Worm (Caenorhabditis elegans) whole organism, L2 larva: ENCODE measurements around the gene sre-34.
"Not testable (repeated sequence)": the region's sequence is repeated elsewhere in the genome, so short reads cannot be mapped to it uniquely, and the experiment has no call there.

ENCODE experiments used
- C34F6.9 ChIP-seq: fragments of 150-350 bp; optimal IDR thresholded peaks from 2 replicates; lab custom pipeline; 2014; ENCODE audit warnings: missing biosample characterization, missing genetic modification characterization
- F13H6.1 ChIP-seq: sonication (generic microtip); optimal IDR thresholded peaks from 2 replicates; lab custom pipeline; 2016; ENCODE audit warnings: missing genetic modification characterization, missing compliant biosample characterization
- ama-1 ChIP-seq: fragments of 150-350 bp; optimal IDR thresholded peaks from 2 replicates; lab custom pipeline; 2018; ENCODE audit warnings: inconsistent platforms
- ceh-16 ChIP-seq: fragments of 150-350 bp; optimal IDR thresholded peaks from 2 replicates; lab custom pipeline; 2014; ENCODE audit warnings: missing biosample characterization, missing genetic modification characterization
- crh-2 ChIP-seq: sonication (generic microtip); optimal IDR thresholded peaks from 2 replicates; lab custom pipeline; 2017; ENCODE audit warnings: missing biosample characterization, missing genetic modification characterization
- dmd-4 ChIP-seq: sonication (generic microtip); optimal IDR thresholded peaks from 2 replicates; lab custom pipeline; 2017; ENCODE audit warnings: missing biosample characterization, missing genetic modification characterization
- egl-27 ChIP-seq: sonication (generic microtip); optimal IDR thresholded peaks from 3 replicates; lab custom pipeline; 2017; ENCODE audit warnings: missing biosample characterization, missing genetic modification reagents, missing genetic modification characterization
- elt-1 ChIP-seq: fragments of 150-350 bp; optimal IDR thresholded peaks from 2 replicates; lab custom pipeline; 2014; ENCODE audit warnings: missing biosample characterization, missing genetic modification characterization
- elt-3 ChIP-seq: sonication (generic microtip); optimal IDR thresholded peaks from 2 replicates; lab custom pipeline; 2017; ENCODE audit warnings: missing biosample characterization, missing genetic modification characterization
- fos-1 ChIP-seq: fragments of 150-350 bp; optimal IDR thresholded peaks from 2 replicates; lab custom pipeline; 2014; ENCODE audit warnings: missing biosample characterization, missing genetic modification characterization
- gmeb-1 ChIP-seq: fragments of 150-350 bp; optimal IDR thresholded peaks from 2 replicates; lab custom pipeline; 2014; ENCODE audit warnings: missing biosample characterization, missing genetic modification characterization
- lin-11 ChIP-seq: fragments of 150-350 bp; sonication (generic microtip); optimal IDR thresholded peaks from 2 replicates; lab custom pipeline; 2014; ENCODE audit warnings: missing biosample characterization, missing genetic modification characterization, inconsistent platforms, mixed read lengths
- lin-13 ChIP-seq: fragments of 150-350 bp; optimal IDR thresholded peaks from 2 replicates; lab custom pipeline; 2014; ENCODE audit warnings: missing biosample characterization, missing genetic modification reagents, missing genetic modification characterization
- lsy-2 ChIP-seq, 2 experiments: fragments of 150-350 bp in 1 of 2; sonication (generic microtip) in 1 of 2; optimal IDR thresholded peaks; 2 replicates each; lab custom pipeline; 2014 to 2017; ENCODE audit warnings: missing biosample characterization in 2 of 2, missing genetic modification characterization in 2 of 2
- mab-5 ChIP-seq: fragments of 150-350 bp; optimal IDR thresholded peaks from 2 replicates; lab custom pipeline; 2014; ENCODE audit warnings: missing biosample characterization, missing genetic modification characterization
- mbf-1 ChIP-seq: sonication (generic microtip); optimal IDR thresholded peaks from 2 replicates; lab custom pipeline; 2017; ENCODE audit warnings: missing biosample characterization, missing genetic modification characterization
- nhr-10 ChIP-seq: sonication (generic microtip); optimal IDR thresholded peaks from 2 replicates; lab custom pipeline; 2017; ENCODE audit warnings: missing biosample characterization, missing genetic modification characterization
- nhr-12 ChIP-seq: fragments of 150-350 bp; optimal IDR thresholded peaks from 2 replicates; lab custom pipeline; 2014; ENCODE audit warnings: missing biosample characterization, missing genetic modification characterization
- nhr-129 ChIP-seq: fragments of 150-350 bp; optimal IDR thresholded peaks from 2 replicates; lab custom pipeline; 2014; ENCODE audit warnings: missing biosample characterization, missing genetic modification characterization
- nhr-23 ChIP-seq: fragments of 150-350 bp; optimal IDR thresholded peaks from 2 replicates; lab custom pipeline; 2014; ENCODE audit warnings: missing biosample characterization, missing genetic modification reagents, missing genetic modification characterization
- nhr-25 ChIP-seq: fragments of 150-350 bp; sonication (generic microtip); optimal IDR thresholded peaks from 3 replicates; lab custom pipeline; 2014; ENCODE audit warnings: missing biosample characterization, missing genetic modification characterization
- nhr-6 ChIP-seq: fragments of 150-350 bp; optimal IDR thresholded peaks from 2 replicates; lab custom pipeline; 2014; ENCODE audit warnings: missing biosample characterization, missing genetic modification characterization
- nhr-77 ChIP-seq: fragments of 150-350 bp; optimal IDR thresholded peaks from 2 replicates; lab custom pipeline; 2014; ENCODE audit warnings: missing biosample characterization, missing genetic modification characterization
- peb-1 ChIP-seq: fragments of 150-350 bp; optimal IDR thresholded peaks from 2 replicates; lab custom pipeline; 2014; ENCODE audit warnings: missing biosample characterization, missing genetic modification characterization
- sem-4 ChIP-seq: fragments of 150-350 bp; optimal IDR thresholded peaks from 2 replicates; lab custom pipeline; 2014; ENCODE audit warnings: missing biosample characterization, missing genetic modification reagents, missing genetic modification characterization
- skn-1 ChIP-seq: sonication (generic microtip); optimal IDR thresholded peaks from 2 replicates; lab custom pipeline; 2017; ENCODE audit warnings: missing biosample characterization, missing genetic modification characterization
- sma-3 ChIP-seq: sonication (generic microtip); optimal IDR thresholded peaks from 2 replicates; lab custom pipeline; 2016; ENCODE audit warnings: missing genetic modification reagents, missing genetic modification characterization, missing compliant biosample characterization
- sma-9 ChIP-seq, 2 experiments: fragments of 150-350 bp in 1 of 2; sonication (generic microtip) in 1 of 2; optimal IDR thresholded peaks; 2 replicates each; lab custom pipeline; 2014 to 2016; ENCODE audit warnings: missing genetic modification characterization in 2 of 2, mild to moderate bottlenecking in 1 of 2, missing biosample characterization in 1 of 2, missing compliant biosample characterization in 1 of 2, missing genetic modification reagents in 1 of 2, moderate library complexity in 1 of 2
- snpc-4 ChIP-seq: fragments of 150-350 bp; optimal IDR thresholded peaks from 2 replicates; lab custom pipeline; 2014; ENCODE audit warnings: missing biosample characterization, missing genetic modification characterization
- unc-39 ChIP-seq: fragments of 150-350 bp; optimal IDR thresholded peaks from 2 replicates; lab custom pipeline; 2014; ENCODE audit warnings: missing biosample characterization, missing genetic modification characterization
- unc-62 ChIP-seq: fragments of 150-350 bp; optimal IDR thresholded peaks from 2 replicates; lab custom pipeline; 2014; ENCODE audit warnings: missing biosample characterization, missing genetic modification reagents, missing genetic modification characterization
- zag-1 ChIP-seq: fragments of 150-350 bp; optimal IDR thresholded peaks from 2 replicates; lab custom pipeline; 2014; ENCODE audit warnings: missing biosample characterization, missing genetic modification characterization
- ztf-11 ChIP-seq: sonication (generic microtip); optimal IDR thresholded peaks from 2 replicates; lab custom pipeline; 2017; ENCODE audit warnings: missing biosample characterization, missing genetic modification characterization
- ztf-4 ChIP-seq: fragments of 150-350 bp; optimal IDR thresholded peaks from 2 replicates; lab custom pipeline; 2014; ENCODE audit warnings: missing biosample characterization, missing genetic modification characterization

Gene sre-34

ce11 chrII:12441164-12441563 is 8.8 kb upstream of the sre-34 start, which contains the start of gene Y57A10C.10:
Gene Y57A10C.10 (minus strand): TSS chrII:12441264.
- not testable (repeated sequence) for TF ChIP-seq nhr-12 (tag; lab: Kevin White, UChicago); lsy-2 (tag; optimal IDR thresholded peaks at IDR 0.05; lab: Kevin White, UChicago); elt-1 (tag; lab: Kevin White, UChicago)

ce11 chrII:12444679-12445376 is 5.1 kb upstream of the sre-34 start, which contains the start of the genes W05H5.1 and pitr-6:
Gene W05H5.1 (minus strand): TSS chrII:12444779.
Gene pitr-6 (plus strand): TSS chrII:12445326.
- TF ChIP-seq elt-3 (no peak), sma-3 (GFP tag; lab: Kevin White, UChicago) (no peak), ceh-16 (tag; lab: Kevin White, UChicago) (no peak), sem-4 (tag; lab: Kevin White, UChicago) (no peak), egl-27 (no peak), lsy-2 (tag; optimal IDR thresholded peaks at IDR 0.05; lab: Kevin White, UChicago) (no peak), lin-13 (GFP tag; lab: Kevin White, UChicago) (no peak), skn-1 (no peak)

- no peak for TF ChIP-seq F13H6.1 (tag; lab: Kevin White, UChicago)
- TF ChIP-seq unc-39: no peak
- no peak for TF ChIP-seq ztf-4 (tag; lab: Kevin White, UChicago)
- TF ChIP-seq lsy-2 (tag; optimal IDR thresholded peaks at IDR 0.05; lab: Kevin White, UChicago): no peak
- TF ChIP-seq mbf-1: no peak
- no peak for TF ChIP-seq ceh-16 (tag; lab: Kevin White, UChicago)
- TF ChIP-seq snpc-4 (tag; lab: Kevin White, UChicago): no peak
- TF ChIP-seq sma-3 (GFP tag; lab: Kevin White, UChicago): no peak
- TF ChIP-seq fos-1 (tag; lab: Kevin White, UChicago): no peak
- no peak for TF ChIP-seq gmeb-1
- no peak for TF ChIP-seq mab-5 (tag; lab: Kevin White, UChicago)
Measured at ce11 chrII:12448241-12448640, 1.7 kb upstream of the sre-34 start, which contains the start of gene srh-27. Gene srh-27 (plus strand): TSS chrII:12448541.

- no peak for TF ChIP-seq unc-62 (GFP tag; lab: Kevin White, UChicago)
- TF ChIP-seq mab-5 (tag; lab: Kevin White, UChicago): no peak
- no peak for TF ChIP-seq gmeb-1
- TF ChIP-seq ama-1 (lab: Kevin White, UChicago): no peak
- no peak for TF ChIP-seq lin-13 (GFP tag; lab: Kevin White, UChicago)
- TF ChIP-seq zag-1 (tag; lab: Kevin White, UChicago): no peak
- TF ChIP-seq ztf-4 (tag; lab: Kevin White, UChicago): no peak
- no peak for TF ChIP-seq ztf-11 (tag; lab: Kevin White, UChicago)
- TF ChIP-seq dmd-4 (tag; lab: Kevin White, UChicago): no peak
- TF ChIP-seq crh-2 (tag; lab: Kevin White, UChicago): no peak
- no peak for TF ChIP-seq nhr-25 (tag; lab: Kevin White, UChicago)
- TF ChIP-seq F13H6.1 (tag; lab: Kevin White, UChicago): no peak
- TF ChIP-seq nhr-77: no peak
Measured at ce11 chrII:12452754-12453352, 2.9 kb downstream of the sre-34 start, which contains the start of the genes sre-35 and sre-33. Gene sre-35 (minus strand): TSS chrII:12452854. Gene sre-33 (plus strand): TSS chrII:12453302.

- TF ChIP-seq lin-11 (tag; lab: Kevin White, UChicago): no peak
- TF ChIP-seq nhr-77: no peak
- TF ChIP-seq nhr-6 (tag; lab: Kevin White, UChicago): no peak
- no peak for TF ChIP-seq gmeb-1
- TF ChIP-seq sma-9 (GFP tag; optimal IDR thresholded peaks at IDR 0.05; lab: Kevin White, UChicago): no peak
- TF ChIP-seq sma-9 (tag; optimal IDR thresholded peaks at IDR 0.05; lab: Kevin White, UChicago): no peak
- TF ChIP-seq nhr-12 (tag; lab: Kevin White, UChicago): no peak
- no peak for TF ChIP-seq dmd-4 (tag; lab: Kevin White, UChicago)
- TF ChIP-seq egl-27: no peak
- TF ChIP-seq nhr-23 (tag; lab: Kevin White, UChicago): no peak
- TF ChIP-seq peb-1: no peak
- TF ChIP-seq F13H6.1 (tag; lab: Kevin White, UChicago): no peak
- no peak for TF ChIP-seq C34F6.9 (tag; lab: Kevin White, UChicago)
- no peak for TF ChIP-seq lin-13 (GFP tag; lab: Kevin White, UChicago)
- no peak for TF ChIP-seq nhr-129 (tag; lab: Kevin White, UChicago)
- TF ChIP-seq unc-39: no peak
- TF ChIP-seq nhr-10 (tag; lab: Kevin White, UChicago): no peak
Measured at ce11 chrII:12456633-12457032, 6.7 kb downstream of the sre-34 start, which contains the start of gene sre-32. Gene sre-32 (minus strand): TSS chrII:12456733.
